Fruit fly (Drosophila melanogaster) S2 (cell line): ENCODE results near the gene CG32544.

Source experiments
- CG8478 ChIP-seq: fragments of >200 bp; optimal IDR thresholded peaks from 2 replicates; lab custom pipeline; 2018
- CTCF ChIP-seq, 2 experiments: fragments of >200 bp; optimal IDR thresholded peaks; 2 replicates each; lab custom pipeline; 2018

DNA sequence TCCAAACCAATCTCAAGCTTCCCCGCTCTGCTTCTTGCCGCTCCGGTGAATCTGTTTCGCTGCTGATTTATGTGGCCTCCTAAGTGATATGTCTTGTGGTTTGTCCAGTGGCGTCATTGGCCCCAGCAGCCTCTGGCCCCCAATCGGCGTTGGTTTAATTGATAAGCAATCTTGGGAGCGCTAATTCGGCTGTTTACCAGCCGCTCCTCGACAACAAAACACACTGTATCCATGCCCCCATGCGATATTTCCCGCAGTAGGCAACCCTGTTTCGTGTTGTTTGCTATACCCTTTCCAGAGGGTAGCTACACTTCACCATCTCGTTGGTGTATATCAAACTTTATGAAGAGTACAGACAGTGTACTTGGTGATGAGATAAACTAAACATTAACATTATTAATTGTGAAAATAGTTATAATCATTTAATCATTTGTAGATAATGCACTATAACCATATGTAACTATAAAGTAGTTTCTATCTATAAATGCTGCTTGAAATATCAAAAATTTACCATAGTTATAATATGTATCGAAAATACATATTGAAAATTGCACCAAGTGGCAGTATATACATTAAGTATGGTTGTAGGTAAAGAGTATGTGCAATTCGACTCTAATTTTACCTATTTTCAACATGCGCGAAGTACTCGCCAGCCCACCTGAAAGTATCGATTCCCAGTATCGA lies 11.6 kb upstream of the CG32544 start, which contains the start of gene shop:
- TF ChIP-seq CTCF (optimal IDR thresholded peaks at IDR 0.05; lab: Kevin White, UChicago) (no peak), CG8478 (lab: Kevin White, UChicago) (no peak)
